Worm (Caenorhabditis elegans): ENCODE data around the gene nadk-1.

The nadk-1 gene

ce11 chrIV:1454194-1454593 is 2.7 kb upstream of the nadk-1 start (continued):
- TF ChIP-seq php-3 (GFP tag; IDR thresholded peaks at IDR 0.05) (peak; percentile 85), lin-15B (tag; optimal IDR thresholded peaks at IDR 0.05) (no peak), pqm-1 (tag; optimal IDR thresholded peaks at IDR 0.05) (peak; percentile 17), mdt-29 (GFP tag; IDR thresholded peaks at IDR 0.05) (no peak), dpl-1 (GFP tag; optimal IDR thresholded peaks at IDR 0.05) (no peak), Y5F2A.4 (GFP tag; optimal IDR thresholded peaks at IDR 0.05) (no peak), nhr-111 (GFP tag; optimal IDR thresholded peaks at IDR 0.05) (no peak), ceh-32 (tag; optimal IDR thresholded peaks at IDR 0.05; ENCODE audit: poor library complexity) (no peak), unc-130 (GFP tag; optimal IDR thresholded peaks at IDR 0.05) (no peak), lin-38 (GFP tag; IDR thresholded peaks at IDR 0.05) (peak; percentile 31; the same call in 1 of the 2 replicates), mdl-1 (tag; optimal IDR thresholded peaks at IDR 0.05) (peak in 1 of 2 experiments; percentile 74), F26F4.8 (GFP tag; conservative IDR thresholded peaks at IDR 0.05) (no peak), T26A8.4 (GFP tag; IDR thresholded peaks at IDR 0.05) (no peak), zfp-2 (tag; optimal IDR thresholded peaks at IDR 0.05) (no peak), ceh-20 (GFP tag; IDR thresholded peaks at IDR 0.05) (no peak; the same call in 1 of the 2 replicates), tra-1 (GFP tag; IDR thresholded peaks at IDR 0.05) (peak; percentile 32; the same call in 1 of the 2 replicates), zag-1 (tag; optimal IDR thresholded peaks at IDR 0.05) (no peak), zfp-3 (GFP tag; conservative IDR thresholded peaks at IDR 0.05) (no peak), nhr-76 (tag; optimal IDR thresholded peaks at IDR 0.05) (no peak), lin-1 (GFP tag; IDR thresholded peaks at IDR 0.05) (peak; percentile 28; the same call in 1 of the 2 replicates), nhr-25 (tag; optimal IDR thresholded peaks at IDR 0.05; ENCODE audit: borderline replicate concordance, insufficient read depth) (no peak), ceh-44 (GFP tag; IDR thresholded peaks at IDR 0.05) (no peak), hlh-30 (tag; optimal IDR thresholded peaks at IDR 0.05; ENCODE audit: insufficient read depth) (peak; percentile 86), F37D6.2 (tag; optimal IDR thresholded peaks at IDR 0.05) (no peak), unc-39 (tag; optimal IDR thresholded peaks at IDR 0.05) (no peak), nhr-77 (tag; optimal IDR thresholded peaks at IDR 0.05) (peak; percentile 29), arid-1 (GFP tag; conservative IDR thresholded peaks at IDR 0.05) (no peak), daf-16 (GFP tag; optimal IDR thresholded peaks at IDR 0.05) (peak in 1 of 2 experiments; percentile 22), daf-16 (tag; optimal IDR thresholded peaks at IDR 0.05) (peak; percentile 98), nhr-6 (tag; optimal IDR thresholded peaks at IDR 0.05) (peak; percentile 28), fos-1 (tag; optimal IDR thresholded peaks at IDR 0.05) (no peak), ceh-82 (tag; optimal IDR thresholded peaks at IDR 0.05) (no peak), ama-1 (optimal IDR thresholded peaks at IDR 0.05) (no peak), sdz-12 (GFP tag; optimal IDR thresholded peaks at IDR 0.05) (no peak), snpc-4 (tag; optimal IDR thresholded peaks at IDR 0.05) (no peak), Y105C5A.15 (GFP tag; IDR thresholded peaks at IDR 0.05) (no peak), jun-1 (tag; optimal IDR thresholded peaks at IDR 0.05) (no peak), F49E8.2 (tag; optimal IDR thresholded peaks at IDR 0.05; ENCODE audit: borderline replicate concordance) (no peak), unc-62 (GFP tag; optimal IDR thresholded peaks at IDR 0.05 in 1 of 2) (peak in 1 of 2 experiments; percentile 99), unc-62 (tag; optimal IDR thresholded peaks at IDR 0.05) (no peak), mep-1 (tag; optimal IDR thresholded peaks at IDR 0.05) (peak; percentile 56), lin-39 (tag; optimal IDR thresholded peaks at IDR 0.05) (no peak), zip-11 (GFP tag; IDR thresholded peaks at IDR 0.05) (no peak), dmd-8 (GFP tag; IDR thresholded peaks at IDR 0.05) (no peak), spr-1 (tag; optimal IDR thresholded peaks at IDR 0.05) (no peak), nhr-41 (GFP tag; IDR thresholded peaks at IDR 0.05) (no peak), D1046.2 (GFP tag; IDR thresholded peaks at IDR 0.05) (no peak), snpc-1.2 (GFP tag; IDR thresholded peaks at IDR 0.05) (no peak), ces-1 (GFP tag; optimal IDR thresholded peaks at IDR 0.05) (no peak), nhr-48 (tag; optimal IDR thresholded peaks at IDR 0.05) (peak; percentile 80), zip-2 (tag; optimal IDR thresholded peaks at IDR 0.05) (no peak), ctbp-1 (GFP tag; IDR thresholded peaks at IDR 0.05) (no peak), aha-1 (tag) (no peak)
